Worm (Caenorhabditis elegans) whole organism, L3 larva: ENCODE results near the gene W03G11.2.

Source experiments
- R02D3.7 ChIP-seq: fragments of 150-350 bp; optimal IDR thresholded peaks from 2 replicates; lab custom pipeline; 2014; ENCODE audit warnings: missing biosample characterization, missing genetic modification characterization
- aly-2 ChIP-seq: fragments of 150-350 bp; optimal IDR thresholded peaks from 2 replicates; lab custom pipeline; 2014; ENCODE audit warnings: missing biosample characterization, missing genetic modification characterization
- ama-1 ChIP-seq: fragments of 150-350 bp; optimal IDR thresholded peaks from 2 replicates; lab custom pipeline; 2018
- ceh-16 ChIP-seq: sonication (generic microtip); optimal IDR thresholded peaks from 2 replicates; lab custom pipeline; 2017; ENCODE audit warnings: missing biosample characterization, missing genetic modification characterization
- ceh-28 ChIP-seq: fragments of 150-350 bp; optimal IDR thresholded peaks from 2 replicates; lab custom pipeline; 2014; ENCODE audit warnings: missing biosample characterization, missing genetic modification reagents, missing genetic modification characterization
- ceh-82 ChIP-seq: fragments of 150-350 bp; optimal IDR thresholded peaks from 2 replicates; lab custom pipeline; 2014; ENCODE audit warnings: missing biosample characterization, missing genetic modification characterization
- daf-12 ChIP-seq: fragments of 150-350 bp; optimal IDR thresholded peaks from 2 replicates; lab custom pipeline; 2014; ENCODE audit warnings: missing biosample characterization, missing genetic modification reagents, missing genetic modification characterization
- egl-27 ChIP-seq: sonication (generic microtip); optimal IDR thresholded peaks from 4 replicates; lab custom pipeline; 2017; ENCODE audit warnings: missing biosample characterization, missing genetic modification reagents, missing genetic modification characterization
- egl-5 ChIP-seq: fragments of 150-350 bp; optimal IDR thresholded peaks from 2 replicates; lab custom pipeline; 2017; ENCODE audit warnings: missing biosample characterization, missing genetic modification reagents, missing genetic modification characterization, inconsistent platforms
- elt-1 ChIP-seq: fragments of 150-350 bp; optimal IDR thresholded peaks from 2 replicates; lab custom pipeline; 2014; ENCODE audit warnings: missing biosample characterization, missing genetic modification characterization
- elt-2 ChIP-seq: sonication (generic microtip); optimal IDR thresholded peaks from 2 replicates; lab custom pipeline; 2016; ENCODE audit warnings: missing genetic modification reagents, mild to moderate bottlenecking, missing genetic modification characterization, missing compliant biosample characterization
- elt-3 ChIP-seq, 3 experiments: fragments of 150-350 bp in 1 of 3; sonication (generic microtip) in 2 of 3; optimal IDR thresholded peaks; 2 replicates in 2 of 3; 4 replicates in 1 of 3; lab custom pipeline; 2014 to 2017; ENCODE audit warnings: missing biosample characterization in 3 of 3, missing genetic modification characterization in 3 of 3
- eor-1 ChIP-seq, 2 experiments: fragments of 150-350 bp; optimal IDR thresholded peaks; 2 replicates each; lab custom pipeline; 2014 to 2018; ENCODE audit warnings: missing biosample characterization in 2 of 2, missing genetic modification characterization in 2 of 2
- fkh-10 ChIP-seq: sonication (generic microtip); optimal IDR thresholded peaks from 2 replicates; lab custom pipeline; 2017; ENCODE audit warnings: missing biosample characterization, missing genetic modification reagents, missing genetic modification characterization
- fkh-2 ChIP-seq: fragments of 150-350 bp; optimal IDR thresholded peaks from 2 replicates; lab custom pipeline; 2014; ENCODE audit warnings: missing biosample characterization, missing genetic modification reagents, missing genetic modification characterization
- fos-1 ChIP-seq: fragments of 150-350 bp; optimal IDR thresholded peaks from 2 replicates; lab custom pipeline; 2014; ENCODE audit warnings: missing biosample characterization, missing genetic modification characterization
- jun-1 ChIP-seq: fragments of 150-350 bp; optimal IDR thresholded peaks from 2 replicates; lab custom pipeline; 2014; ENCODE audit warnings: missing biosample characterization, missing genetic modification reagents, missing genetic modification characterization
- lin-15B ChIP-seq: fragments of 150-350 bp; optimal IDR thresholded peaks from 2 replicates; lab custom pipeline; 2014; ENCODE audit warnings: missing biosample characterization, missing genetic modification characterization
- lin-39 ChIP-seq: fragments of 150-350 bp; optimal IDR thresholded peaks from 2 replicates; lab custom pipeline; 2018; ENCODE audit warnings: missing biosample characterization, missing genetic modification reagents, missing genetic modification characterization
- lsy-12 ChIP-seq: sonication (generic microtip); optimal IDR thresholded peaks from 2 replicates; lab custom pipeline; 2016; ENCODE audit warnings: mild to moderate bottlenecking, missing genetic modification characterization, missing compliant biosample characterization
- mdl-1 ChIP-seq: fragments of 150-350 bp; optimal IDR thresholded peaks from 2 replicates; lab custom pipeline; 2014; ENCODE audit warnings: missing biosample characterization, missing genetic modification characterization
- mml-1 ChIP-seq: fragments of 150-350 bp; sonication (generic microtip); optimal IDR thresholded peaks from 3 replicates; lab custom pipeline; 2014; ENCODE audit warnings: missing biosample characterization, missing genetic modification characterization
- nfya-1 ChIP-seq: sonication (generic microtip); optimal IDR thresholded peaks from 2 replicates; lab custom pipeline; 2017; ENCODE audit warnings: missing genetic modification characterization, mild to moderate bottlenecking, missing compliant biosample characterization, antibody characterized with exemption, moderate library complexity; ENCODE audit not compliant: insufficient read depth
- nhr-11 ChIP-seq: fragments of 150-350 bp; optimal IDR thresholded peaks from 2 replicates; lab custom pipeline; 2014; ENCODE audit warnings: missing biosample characterization, missing genetic modification characterization
- nhr-12 ChIP-seq: fragments of 150-350 bp; optimal IDR thresholded peaks from 2 replicates; lab custom pipeline; 2014; ENCODE audit warnings: missing biosample characterization, missing genetic modification characterization
- nhr-23 ChIP-seq: fragments of 150-350 bp; optimal IDR thresholded peaks from 2 replicates; lab custom pipeline; 2014; ENCODE audit warnings: missing biosample characterization, missing genetic modification reagents, missing genetic modification characterization
- nhr-237 ChIP-seq: fragments of 150-350 bp; optimal IDR thresholded peaks from 2 replicates; lab custom pipeline; 2014; ENCODE audit warnings: missing biosample characterization, missing genetic modification characterization
- nhr-25 ChIP-seq: sonication (generic microtip); optimal IDR thresholded peaks from 2 replicates; lab custom pipeline; 2017; ENCODE audit warnings: missing biosample characterization, missing genetic modification characterization
- nhr-43 ChIP-seq: sonication (generic microtip); optimal IDR thresholded peaks from 2 replicates; lab custom pipeline; 2016; ENCODE audit warnings: mild to moderate bottlenecking, missing genetic modification characterization, missing compliant biosample characterization; ENCODE audit not compliant: poor library complexity, severe bottlenecking
- nhr-77 ChIP-seq: fragments of 150-350 bp; optimal IDR thresholded peaks from 2 replicates; lab custom pipeline; 2014; ENCODE audit warnings: missing biosample characterization, missing genetic modification characterization
- pha-4 ChIP-seq: fragments of 150-350 bp; optimal IDR thresholded peaks from 2 replicates; lab custom pipeline; 2014; ENCODE audit warnings: missing biosample characterization, missing genetic modification reagents, missing genetic modification characterization
- pqm-1 ChIP-seq: fragments of 150-350 bp; optimal IDR thresholded peaks from 2 replicates; lab custom pipeline; 2017; ENCODE audit warnings: missing biosample characterization, missing genetic modification characterization, inconsistent platforms
- sea-2 ChIP-seq: fragments of 150-350 bp; sonication (generic microtip); optimal IDR thresholded peaks from 4 replicates; lab custom pipeline; 2014; ENCODE audit warnings: missing biosample characterization, missing genetic modification reagents, missing genetic modification characterization
- skn-1 ChIP-seq: fragments of 150-350 bp; optimal IDR thresholded peaks from 2 replicates; lab custom pipeline; 2014; ENCODE audit warnings: missing biosample characterization, missing genetic modification characterization
- tbx-2 ChIP-seq: sonication (generic microtip); optimal IDR thresholded peaks from 2 replicates; lab custom pipeline; 2016; ENCODE audit warnings: mild to moderate bottlenecking, missing genetic modification characterization, missing compliant biosample characterization
- unc-39 ChIP-seq: sonication (generic microtip); optimal IDR thresholded peaks from 4 replicates; lab custom pipeline; 2017; ENCODE audit warnings: missing biosample characterization, missing genetic modification characterization
- unc-62 ChIP-seq: fragments of 150-350 bp; sonication (generic microtip); optimal IDR thresholded peaks from 4 replicates; lab custom pipeline; 2014; ENCODE audit warnings: missing biosample characterization, missing genetic modification reagents, missing genetic modification characterization
- zag-1 ChIP-seq: fragments of 150-350 bp; optimal IDR thresholded peaks from 2 replicates; lab custom pipeline; 2014; ENCODE audit warnings: missing biosample characterization, missing genetic modification characterization
- ztf-11 ChIP-seq: fragments of 150-350 bp; optimal IDR thresholded peaks from 2 replicates; lab custom pipeline; 2014; ENCODE audit warnings: missing biosample characterization, missing genetic modification characterization
- ztf-4 ChIP-seq: fragments of 150-350 bp; optimal IDR thresholded peaks from 2 replicates; lab custom pipeline; 2014; ENCODE audit warnings: missing biosample characterization, missing genetic modification characterization

The W03G11.2 gene

DNA sequence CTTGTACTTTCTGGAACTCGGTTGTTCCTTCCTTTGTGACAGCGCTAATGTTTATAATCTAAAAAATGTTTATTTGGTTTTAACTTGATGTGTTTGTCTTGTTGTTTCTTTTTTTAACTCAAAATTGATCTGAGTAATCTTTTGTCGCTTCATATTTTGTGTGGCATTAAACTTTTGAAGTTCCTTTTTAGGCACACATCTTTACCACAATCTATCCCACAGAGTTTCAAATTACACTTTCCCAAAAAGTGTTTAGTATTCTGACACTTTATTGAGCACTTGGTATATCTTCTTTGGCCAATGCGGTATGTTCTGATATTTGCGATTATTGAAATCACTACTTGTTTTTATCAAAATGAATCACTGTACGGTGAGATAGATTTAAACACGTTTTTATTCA lies 16.9 kb upstream of the W03G11.2 start, which contains the start of gene lgc-18:
TSS of gene lgc-18 (plus strand) at position 301 of the 400 bp plus-strand sequence.
- TF ChIP-seq egl-27 (tag; lab: Kevin White, UChicago) (no peak), ztf-11 (tag; lab: Kevin White, UChicago) (no peak), fkh-10 (GFP tag; lab: Kevin White, UChicago) (no peak), nhr-12 (tag; lab: Kevin White, UChicago) (no peak), ztf-4 (tag; lab: Kevin White, UChicago) (no peak), pqm-1 (no peak), nhr-237 (no peak), nhr-77 (tag; lab: Kevin White, UChicago) (no peak), lsy-12 (no peak), zag-1 (tag; lab: Kevin White, UChicago) (no peak), elt-2 (tag; lab: Kevin White, UChicago) (no peak), eor-1 (tag; optimal IDR thresholded peaks at IDR 0.05; lab: Kevin White, UChicago) (no peak), R02D3.7 (tag; lab: Kevin White, UChicago) (no peak)

DNA sequence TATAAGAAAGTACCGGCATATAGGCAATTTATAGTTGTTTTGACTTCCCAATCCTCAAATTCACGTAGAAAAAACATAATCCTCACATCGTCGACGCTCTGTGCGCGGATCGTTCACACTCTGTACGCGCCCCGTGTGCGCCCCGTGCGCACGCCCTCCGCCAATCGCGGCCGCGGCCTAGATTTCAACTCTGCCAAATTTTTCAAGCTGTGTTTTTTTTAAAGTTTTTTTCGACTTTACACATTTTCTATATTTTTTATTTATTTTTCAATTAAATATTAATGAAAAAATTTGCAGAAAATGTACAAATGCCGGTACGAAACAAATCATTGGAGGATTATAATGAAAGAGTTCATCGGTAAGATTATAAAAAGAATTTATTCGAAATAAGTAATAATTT lies 14.7 kb upstream of the W03G11.2 start, which contains the start of gene T01H10.11:
TSS of gene T01H10.11 (plus strand) at position 301 of the 400 bp plus-strand sequence.
- no peak for TF ChIP-seq nhr-77 (tag; lab: Kevin White, UChicago)
- no peak for TF ChIP-seq ztf-4 (tag; lab: Kevin White, UChicago)
- no peak for TF ChIP-seq mml-1 (tag; lab: Kevin White, UChicago)
- TF ChIP-seq elt-3 (tag; optimal IDR thresholded peaks at IDR 0.05; lab: Kevin White, UChicago) = no peak
- no peak for TF ChIP-seq lsy-12
- no peak for TF ChIP-seq unc-62
- no peak for TF ChIP-seq unc-39 (tag; lab: Kevin White, UChicago)
- TF ChIP-seq ceh-16 (tag; lab: Kevin White, UChicago) = no peak
- TF ChIP-seq egl-27 (tag; lab: Kevin White, UChicago) = no peak
- TF ChIP-seq daf-12 (tag; lab: Kevin White, UChicago) = no peak
- no peak for TF ChIP-seq nhr-11
- TF ChIP-seq nhr-43 (tag; lab: Kevin White, UChicago) = no peak
- TF ChIP-seq pha-4 = no peak
- no peak for TF ChIP-seq lin-15B (tag; lab: Kevin White, UChicago)
- TF ChIP-seq pqm-1 = no peak
- TF ChIP-seq lin-39 = no peak
- TF ChIP-seq sea-2 (GFP tag; lab: Kevin White, UChicago) = no peak
- no peak for TF ChIP-seq nhr-25 (tag; lab: Kevin White, UChicago)
- TF ChIP-seq aly-2 (tag; lab: Kevin White, UChicago) = no peak

DNA sequence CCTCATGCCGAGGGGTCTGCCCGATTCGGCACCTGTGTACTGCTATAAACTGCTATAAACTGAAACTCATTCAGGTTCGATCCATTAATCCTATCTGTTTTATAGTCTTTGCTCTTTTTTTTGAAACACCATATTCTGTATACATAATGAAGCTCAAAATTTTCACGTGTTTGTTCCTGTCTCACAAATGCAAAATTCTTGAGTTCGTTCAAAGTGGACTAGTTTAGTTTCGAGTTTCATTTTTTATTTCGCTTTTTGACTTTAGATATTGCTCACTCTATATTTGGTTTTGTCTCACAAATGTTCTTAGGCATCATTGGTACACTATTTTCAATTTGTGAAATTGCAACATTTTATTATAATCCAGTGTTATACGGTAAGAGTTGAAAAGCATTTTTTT lies 12.9 kb upstream of the W03G11.2 start, which contains the start of gene lgc-17:
TSS of gene lgc-17 (plus strand) at position 301 of the 400 bp plus-strand sequence.
- no peak for TF ChIP-seq tbx-2
- TF ChIP-seq ceh-82 (tag; lab: Kevin White, UChicago) = no peak
- no peak for TF ChIP-seq nhr-11
- no peak for TF ChIP-seq ama-1
- no peak for TF ChIP-seq fos-1
- no peak for TF ChIP-seq jun-1 (tag; lab: Kevin White, UChicago)
- TF ChIP-seq nhr-23 = no peak
- TF ChIP-seq ceh-16 (tag; lab: Kevin White, UChicago) = no peak
- no peak for TF ChIP-seq daf-12 (tag; lab: Kevin White, UChicago)
- no peak for TF ChIP-seq ztf-4 (tag; lab: Kevin White, UChicago)
- TF ChIP-seq mdl-1 = no peak
- TF ChIP-seq aly-2 (tag; lab: Kevin White, UChicago) = no peak
- no peak for TF ChIP-seq mml-1 (tag; lab: Kevin White, UChicago)
- no peak for TF ChIP-seq R02D3.7 (tag; lab: Kevin White, UChicago)
- TF ChIP-seq nhr-12 (tag; lab: Kevin White, UChicago) = no peak
- no peak for TF ChIP-seq nhr-43 (tag; lab: Kevin White, UChicago)
- no peak for TF ChIP-seq lin-39
- TF ChIP-seq nhr-77 (tag; lab: Kevin White, UChicago) = no peak
- TF ChIP-seq fkh-2 (tag; lab: Kevin White, UChicago) = no peak
- TF ChIP-seq egl-5 (tag; lab: Kevin White, UChicago) = no peak

DNA sequence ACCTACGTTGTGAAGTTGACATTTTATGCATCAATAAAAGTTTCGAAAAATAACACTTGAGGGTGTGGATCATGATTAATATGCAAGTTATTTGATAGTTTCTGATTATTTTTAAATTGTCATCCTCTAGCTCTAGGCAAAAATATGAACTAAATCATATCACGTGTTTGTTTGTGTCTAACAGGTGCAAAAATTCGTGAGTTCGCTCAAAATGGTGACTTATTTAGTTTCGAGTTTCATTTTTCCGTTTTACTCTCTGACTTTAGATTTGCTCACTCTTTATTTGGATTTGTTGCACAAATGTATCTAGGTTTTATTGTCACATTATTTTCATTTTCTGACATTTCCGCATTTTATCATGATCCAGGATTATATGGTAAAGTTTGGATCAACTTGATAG lies 9.9 kb upstream of the W03G11.2 start, which contains the start of gene lgc-16:
TSS of gene lgc-16 (plus strand) at position 301 of the 400 bp plus-strand sequence.
- TF ChIP-seq skn-1 (tag; lab: Kevin White, UChicago) = no peak
- no peak for TF ChIP-seq ceh-28 (tag; lab: Kevin White, UChicago)
- TF ChIP-seq nhr-43 (tag; lab: Kevin White, UChicago) = no peak
- TF ChIP-seq nfya-1 (tag; lab: Kevin White, UChicago) = no peak
- TF ChIP-seq ztf-11 (tag; lab: Kevin White, UChicago) = no peak
- TF ChIP-seq egl-27 (tag; lab: Kevin White, UChicago) = no peak
- no peak for TF ChIP-seq mml-1 (tag; lab: Kevin White, UChicago)
- no peak for TF ChIP-seq fkh-10 (GFP tag; lab: Kevin White, UChicago)
- no peak for TF ChIP-seq lin-39
- no peak for TF ChIP-seq zag-1 (tag; lab: Kevin White, UChicago)
- no peak for TF ChIP-seq elt-1 (tag; lab: Kevin White, UChicago)
- no peak for TF ChIP-seq tbx-2
